Worm (Caenorhabditis elegans): ENCODE results near the gene npr-8.

- TF ChIP-seq ztf-23 (GFP tag; IDR thresholded peaks at IDR 0.05) (no peak), cog-1 (tag; optimal IDR thresholded peaks at IDR 0.05) (no peak), med-1 (GFP tag; optimal IDR thresholded peaks at IDR 0.05; ENCODE audit: insufficient read depth) (no peak), ref-1 (GFP tag; conservative IDR thresholded peaks at IDR 0.05) (no peak)
Measured at ce11 chrX:7398584-7398983, 21.5 kb downstream of the npr-8 start, which contains the start of gene C10A4.10.
